Worm (Caenorhabditis elegans) whole organism, late embryonic: ENCODE data around the gene M163.22.

ENCODE experiments used
- C38D4.7 ChIP-seq: fragments of 200-800 bp; sonication (Bioruptor generic); optimal IDR thresholded peaks from 2 replicates; lab custom pipeline; 2018; ENCODE audit warnings: mild to moderate bottlenecking, missing genetic modification characterization, moderate library complexity, missing compliant biosample characterization
- ama-1 ChIP-seq: fragments of 150-350 bp; optimal IDR thresholded peaks from 2 replicates; lab custom pipeline; 2014
- ceh-34 ChIP-seq: sonication (generic microtip); optimal IDR thresholded peaks from 2 replicates; lab custom pipeline; 2016; ENCODE audit warnings: mild to moderate bottlenecking, missing genetic modification characterization, missing compliant biosample characterization
- ceh-9 ChIP-seq: sonication (generic microtip); optimal IDR thresholded peaks from 2 replicates; lab custom pipeline; 2016; ENCODE audit warnings: mild to moderate bottlenecking, missing genetic modification characterization, inconsistent platforms, missing compliant biosample characterization
- dve-1 ChIP-seq: sonication (generic microtip); optimal IDR thresholded peaks from 2 replicates; lab custom pipeline; 2017; ENCODE audit warnings: antibody characterized with exemption, mild to moderate bottlenecking, missing genetic modification characterization, missing compliant biosample characterization
- fkh-10 ChIP-seq: fragments of 150-350 bp; optimal IDR thresholded peaks from 2 replicates; lab custom pipeline; 2014; ENCODE audit warnings: missing biosample characterization, missing genetic modification reagents, missing genetic modification characterization
- nhr-11 ChIP-seq: fragments of 150-350 bp; optimal IDR thresholded peaks from 2 replicates; lab custom pipeline; 2014; ENCODE audit warnings: missing biosample characterization, missing genetic modification characterization
- rnt-1 ChIP-seq: sonication (generic microtip); optimal IDR thresholded peaks from 2 replicates; lab custom pipeline; 2016; ENCODE audit warnings: missing genetic modification characterization, missing compliant biosample characterization
- sox-2 ChIP-seq: fragments of 200-800 bp; sonication (Bioruptor generic); IDR thresholded peaks from 2 replicates; pipeline ENCODE4 v1.3.6; 2022; ENCODE audit warnings: missing genetic modification reagents, missing genetic modification characterization, missing compliant biosample characterization
- tbx-2 ChIP-seq: sonication (generic microtip); optimal IDR thresholded peaks from 2 replicates; lab custom pipeline; 2016; ENCODE audit warnings: missing genetic modification characterization, missing compliant biosample characterization
- unc-55 ChIP-seq: sonication (generic microtip); optimal IDR thresholded peaks from 2 replicates; lab custom pipeline; 2017; ENCODE audit warnings: missing biosample characterization, missing genetic modification reagents, missing genetic modification characterization

ce11 chrX:14447498-14447897 lies 18.2 kb upstream of the M163.22 start:
- TF ChIP-seq ama-1 (lab: Kevin White, UChicago) = no peak
- no peak for TF ChIP-seq nhr-11 (tag; lab: Kevin White, UChicago)
- TF ChIP-seq sox-2 (GFP tag; lab: Robert Waterston, UW) = no peak
- no peak for TF ChIP-seq unc-55 (GFP tag; lab: Kevin White, UChicago)
- TF ChIP-seq ceh-9 = no peak
- TF ChIP-seq tbx-2 = no peak
- TF ChIP-seq dve-1 (tag; lab: Kevin White, UChicago) = no peak
- no peak for TF ChIP-seq ceh-34
- TF ChIP-seq C38D4.7 = no peak
- TF ChIP-seq rnt-1 (tag; lab: Kevin White, UChicago) = no peak
- TF ChIP-seq fkh-10 (GFP tag; lab: Kevin White, UChicago) = no peak
